Fruit fly (Drosophila melanogaster): Measurements from ENCODE around the gene CG18178.
A peak's percentile ranks its signal among the peaks of the same experiment; 100 is the strongest.

CG18178 gene

DNA sequence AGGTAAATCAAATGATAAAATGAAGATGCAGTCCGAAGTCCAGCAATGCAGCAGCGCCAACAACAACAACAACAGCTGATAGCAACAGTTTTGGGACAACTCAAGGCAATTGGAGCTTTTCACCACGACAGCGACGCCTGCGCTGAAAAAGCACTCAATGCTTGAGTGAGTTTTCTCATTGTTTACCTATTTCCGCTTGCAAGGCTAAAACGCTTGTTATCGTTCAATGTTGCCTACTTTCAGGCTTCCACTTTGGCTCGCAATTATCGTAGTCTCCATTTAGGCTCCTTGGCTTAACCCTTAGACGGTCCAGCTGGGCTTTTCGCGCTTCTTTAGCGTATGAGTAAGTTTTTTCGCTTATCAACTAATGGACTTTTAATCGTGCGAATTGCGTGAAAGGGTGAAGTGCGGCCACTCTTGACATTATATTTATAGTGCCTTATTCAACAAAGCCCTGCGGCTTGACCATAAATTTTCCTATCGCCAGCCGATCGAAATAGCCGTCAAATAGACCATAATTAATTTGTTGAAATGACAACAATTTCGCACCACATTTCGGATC lies 43.2 kb upstream of the CG18178 start (continued):
- TF ChIP-seq Jarid2 (GFP tag; optimal IDR thresholded peaks at IDR 0.05): no peak
- no peak for TF ChIP-seq ato (GFP tag; IDR thresholded peaks at IDR 0.05; ENCODE audit: partially characterized antibody)
- no peak for TF ChIP-seq gce (GFP tag; IDR thresholded peaks at IDR 0.05)
- TF ChIP-seq CG8089 (GFP tag; optimal IDR thresholded peaks at IDR 0.05): no peak
- no peak for TF ChIP-seq ash1 (GFP tag; optimal IDR thresholded peaks at IDR 0.05)
- TF ChIP-seq D19B (GFP tag; optimal IDR thresholded peaks at IDR 0.05): no peak
- no peak for TF ChIP-seq pita (GFP tag; optimal IDR thresholded peaks at IDR 0.05)
- TF ChIP-seq HmgD (GFP tag; optimal IDR thresholded peaks at IDR 0.05): no peak
- TF ChIP-seq CG7839 (tag; optimal IDR thresholded peaks at IDR 0.05): no peak
- TF ChIP-seq schlank (tag; optimal IDR thresholded peaks at IDR 0.05): no peak
- peak; percentile 9 for TF ChIP-seq salm (tag; optimal IDR thresholded peaks at IDR 0.05)
- TF ChIP-seq Ets65A (GFP tag): no peak
- TF ChIP-seq CG32772 (GFP tag; IDR thresholded peaks at IDR 0.05): no peak
- no peak for TF ChIP-seq gem (tag; optimal IDR thresholded peaks at IDR 0.05)
- TF ChIP-seq crol (GFP tag; IDR thresholded peaks at IDR 0.05): no peak
- TF ChIP-seq CG15696 (tag; optimal IDR thresholded peaks at IDR 0.05): no peak
- no peak for TF ChIP-seq BEAF-32 (GFP tag; optimal IDR thresholded peaks at IDR 0.05)
- TF ChIP-seq Xrp1 (GFP tag; IDR thresholded peaks at IDR 0.05): 0 out of 2 replicates have a peak, but pooled peaks have one; percentile 13
- TF ChIP-seq CG9876 (GFP tag; optimal IDR thresholded peaks at IDR 0.05): no peak
- no peak for TF ChIP-seq CkIIα-i1 (GFP tag; IDR thresholded peaks at IDR 0.05)
- TF ChIP-seq Nf-YA (GFP tag; IDR thresholded peaks at IDR 0.05): no peak
- TF ChIP-seq z (GFP tag; IDR thresholded peaks at IDR 0.05): peak; percentile 97
- TF ChIP-seq sens-2 (GFP tag; IDR thresholded peaks at IDR 0.05): no peak
- no peak for TF ChIP-seq fd96Cb (tag; optimal IDR thresholded peaks at IDR 0.05)
- no peak for TF ChIP-seq Nf-YC (tag; optimal IDR thresholded peaks at IDR 0.05)
- no peak for TF ChIP-seq CG18011 (GFP tag; optimal IDR thresholded peaks at IDR 0.05)
- TF ChIP-seq CTCF (GFP tag; optimal IDR thresholded peaks at IDR 0.05): peak; percentile 43
- no peak for TF ChIP-seq pan (optimal IDR thresholded peaks at IDR 0.05)
- no peak for TF ChIP-seq pan (GFP tag; optimal IDR thresholded peaks at IDR 0.05 in 1 of 2, IDR thresholded peaks at IDR 0.05 in 1 of 2)
- TF ChIP-seq dm (GFP tag; optimal IDR thresholded peaks at IDR 0.05): no peak
- TF ChIP-seq zen2 (GFP tag; IDR thresholded peaks at IDR 0.05; ENCODE audit: partially characterized antibody): no peak
- no peak for TF ChIP-seq shn (GFP tag; optimal IDR thresholded peaks at IDR 0.05)
- peak; percentile 91 for TF ChIP-seq Med (GFP tag)
- peak; percentile 26 for TF ChIP-seq Mes4 (GFP tag; optimal IDR thresholded peaks at IDR 0.05)
- TF ChIP-seq D (optimal IDR thresholded peaks at IDR 0.05): no peak
- TF ChIP-seq D (GFP tag; optimal IDR thresholded peaks at IDR 0.05): no peak
- no peak for TF ChIP-seq CG2120 (GFP tag; optimal IDR thresholded peaks at IDR 0.05)
- no peak for TF ChIP-seq CG8765 (GFP tag; IDR thresholded peaks at IDR 0.05)
- no peak for TF ChIP-seq CG10543 (GFP tag; optimal IDR thresholded peaks at IDR 0.05)
- no peak for TF ChIP-seq Myb (GFP tag; optimal IDR thresholded peaks at IDR 0.05)
- no peak for TF ChIP-seq NFAT (GFP tag; IDR thresholded peaks at IDR 0.05)
- TF ChIP-seq B-H2 (GFP tag; optimal IDR thresholded peaks at IDR 0.05): no peak
- TF ChIP-seq bab2 (GFP tag; optimal IDR thresholded peaks at IDR 0.05): no peak
- no peak for TF ChIP-seq chif (GFP tag; optimal IDR thresholded peaks at IDR 0.05)
- TF ChIP-seq pfk (GFP tag; optimal IDR thresholded peaks at IDR 0.05): no peak
- TF ChIP-seq CG17912 (GFP tag; optimal IDR thresholded peaks at IDR 0.05): no peak
- no peak for TF ChIP-seq Mrtf (GFP tag; IDR thresholded peaks at IDR 0.05)
- TF ChIP-seq CG6683 (GFP tag; optimal IDR thresholded peaks at IDR 0.05): no peak
- no peak for TF ChIP-seq CG13123 (GFP tag; optimal IDR thresholded peaks at IDR 0.05)
- 0 out of 3 replicates have a peak, but pooled peaks have one; percentile 36 for TF ChIP-seq CG34224 (GFP tag; IDR thresholded peaks at IDR 0.05; ENCODE audit: partially characterized antibody)
- no peak for TF ChIP-seq Dref (GFP tag; IDR thresholded peaks at IDR 0.05)
- no peak for TF ChIP-seq Sry-δ (GFP tag; optimal IDR thresholded peaks at IDR 0.05)
- no peak for TF ChIP-seq Gug (GFP tag; IDR thresholded peaks at IDR 0.05)

Data from whole organism, embryonic.